Fruit fly (Drosophila melanogaster) whole organism, embryonic: ENCODE data around the gene Jupiter.

ENCODE experiments used
- Atf6 ChIP-seq: fragments of 200-800 bp; sonication (Bioruptor generic); IDR thresholded peaks from 2 replicates; pipeline ENCODE4 v1.3.6; 2022; ENCODE audit warnings: missing biosample characterization, missing genetic modification characterization
- CG17186 ChIP-seq: fragments of 200-800 bp; sonication (Bioruptor generic); optimal IDR thresholded peaks from 3 replicates; lab custom pipeline; 2017; ENCODE audit warnings: missing biosample characterization, missing genetic modification reagents, missing genetic modification characterization
- CG2875 ChIP-seq: fragments of 200-800 bp; sonication (Bioruptor generic); optimal IDR thresholded peaks from 2 replicates; lab custom pipeline; 2017; ENCODE audit warnings: missing biosample characterization, mild to moderate bottlenecking, missing genetic modification characterization, missing genetic modification reagents
- crol ChIP-seq: fragments of 200-800 bp; sonication (Bioruptor generic); IDR thresholded peaks from 2 replicates; pipeline ENCODE4 v1.3.6; 2022; ENCODE audit warnings: missing biosample characterization, missing genetic modification characterization

dm6 chr3R:11603136-11603535 is 16.6 kb downstream of the Jupiter start:
- TF ChIP-seq Atf6 (GFP tag; lab: Robert Waterston, UW) (no peak), crol (GFP tag; lab: Robert Waterston, UW) (no peak), CG2875 (GFP tag; lab: Kevin White, UChicago) (no peak), CG17186 (no peak)
